Worm (Caenorhabditis elegans) whole organism, L3 larva: ENCODE results near the gene F08F1.3.

ENCODE experiments used
- R02D3.7 ChIP-seq: fragments of 150-350 bp; optimal IDR thresholded peaks from 2 replicates; lab custom pipeline; 2014; ENCODE audit warnings: missing biosample characterization, missing genetic modification characterization
- ceh-16 ChIP-seq: sonication (generic microtip); optimal IDR thresholded peaks from 2 replicates; lab custom pipeline; 2017; ENCODE audit warnings: missing biosample characterization, missing genetic modification characterization
- ceh-28 ChIP-seq: fragments of 150-350 bp; optimal IDR thresholded peaks from 2 replicates; lab custom pipeline; 2014; ENCODE audit warnings: missing biosample characterization, missing genetic modification reagents, missing genetic modification characterization
- ceh-82 ChIP-seq: fragments of 150-350 bp; optimal IDR thresholded peaks from 2 replicates; lab custom pipeline; 2014; ENCODE audit warnings: missing biosample characterization, missing genetic modification characterization
- ceh-9 ChIP-seq: sonication (generic microtip); optimal IDR thresholded peaks from 2 replicates; lab custom pipeline; 2018; ENCODE audit warnings: missing biosample characterization, missing genetic modification characterization
- egl-27 ChIP-seq: sonication (generic microtip); optimal IDR thresholded peaks from 4 replicates; lab custom pipeline; 2017; ENCODE audit warnings: missing biosample characterization, missing genetic modification reagents, missing genetic modification characterization
- egl-5 ChIP-seq: fragments of 150-350 bp; optimal IDR thresholded peaks from 2 replicates; lab custom pipeline; 2017; ENCODE audit warnings: missing biosample characterization, missing genetic modification reagents, missing genetic modification characterization, inconsistent platforms
- elt-1 ChIP-seq: fragments of 150-350 bp; optimal IDR thresholded peaks from 2 replicates; lab custom pipeline; 2014; ENCODE audit warnings: missing biosample characterization, missing genetic modification characterization
- elt-2 ChIP-seq: sonication (generic microtip); optimal IDR thresholded peaks from 2 replicates; lab custom pipeline; 2016; ENCODE audit warnings: missing genetic modification reagents, mild to moderate bottlenecking, missing genetic modification characterization, missing compliant biosample characterization
- fkh-2 ChIP-seq: fragments of 150-350 bp; optimal IDR thresholded peaks from 2 replicates; lab custom pipeline; 2014; ENCODE audit warnings: missing biosample characterization, missing genetic modification reagents, missing genetic modification characterization
- fos-1 ChIP-seq: fragments of 150-350 bp; optimal IDR thresholded peaks from 2 replicates; lab custom pipeline; 2014; ENCODE audit warnings: missing biosample characterization, missing genetic modification characterization
- hmg-11 ChIP-seq: sonication (generic microtip); optimal IDR thresholded peaks from 2 replicates; lab custom pipeline; 2016; ENCODE audit warnings: missing genetic modification characterization, missing compliant biosample characterization
- jun-1 ChIP-seq: fragments of 150-350 bp; optimal IDR thresholded peaks from 2 replicates; lab custom pipeline; 2014; ENCODE audit warnings: missing biosample characterization, missing genetic modification reagents, missing genetic modification characterization
- lin-15B ChIP-seq: fragments of 150-350 bp; optimal IDR thresholded peaks from 2 replicates; lab custom pipeline; 2014; ENCODE audit warnings: missing biosample characterization, missing genetic modification characterization
- lin-39 ChIP-seq: fragments of 150-350 bp; optimal IDR thresholded peaks from 2 replicates; lab custom pipeline; 2018; ENCODE audit warnings: missing biosample characterization, missing genetic modification reagents, missing genetic modification characterization
- lsy-12 ChIP-seq: sonication (generic microtip); optimal IDR thresholded peaks from 2 replicates; lab custom pipeline; 2016; ENCODE audit warnings: mild to moderate bottlenecking, missing genetic modification characterization, missing compliant biosample characterization
- mdl-1 ChIP-seq: fragments of 150-350 bp; optimal IDR thresholded peaks from 2 replicates; lab custom pipeline; 2014; ENCODE audit warnings: missing biosample characterization, missing genetic modification characterization
- mml-1 ChIP-seq: fragments of 150-350 bp; sonication (generic microtip); optimal IDR thresholded peaks from 3 replicates; lab custom pipeline; 2014; ENCODE audit warnings: missing biosample characterization, missing genetic modification characterization
- nfya-1 ChIP-seq: sonication (generic microtip); optimal IDR thresholded peaks from 2 replicates; lab custom pipeline; 2017; ENCODE audit warnings: missing genetic modification characterization, mild to moderate bottlenecking, missing compliant biosample characterization, antibody characterized with exemption, moderate library complexity; ENCODE audit not compliant: insufficient read depth
- nhr-12 ChIP-seq: fragments of 150-350 bp; optimal IDR thresholded peaks from 2 replicates; lab custom pipeline; 2014; ENCODE audit warnings: missing biosample characterization, missing genetic modification characterization
- nhr-23 ChIP-seq: fragments of 150-350 bp; optimal IDR thresholded peaks from 2 replicates; lab custom pipeline; 2014; ENCODE audit warnings: missing biosample characterization, missing genetic modification reagents, missing genetic modification characterization
- nhr-237 ChIP-seq: fragments of 150-350 bp; optimal IDR thresholded peaks from 2 replicates; lab custom pipeline; 2014; ENCODE audit warnings: missing biosample characterization, missing genetic modification characterization
- nhr-25 ChIP-seq: sonication (generic microtip); optimal IDR thresholded peaks from 2 replicates; lab custom pipeline; 2017; ENCODE audit warnings: missing biosample characterization, missing genetic modification characterization
- nhr-28 ChIP-seq: fragments of 150-350 bp; optimal IDR thresholded peaks from 2 replicates; lab custom pipeline; 2014; ENCODE audit warnings: missing biosample characterization, missing genetic modification characterization
- nhr-43 ChIP-seq: sonication (generic microtip); optimal IDR thresholded peaks from 2 replicates; lab custom pipeline; 2016; ENCODE audit warnings: mild to moderate bottlenecking, missing genetic modification characterization, missing compliant biosample characterization; ENCODE audit not compliant: poor library complexity, severe bottlenecking
- nhr-67 ChIP-seq: fragments of 150-350 bp; optimal IDR thresholded peaks from 2 replicates; lab custom pipeline; 2014; ENCODE audit warnings: missing biosample characterization, missing genetic modification characterization
- nhr-76 ChIP-seq: fragments of 150-350 bp; sonication (generic microtip); optimal IDR thresholded peaks from 5 replicates; lab custom pipeline; 2014; ENCODE audit warnings: missing biosample characterization, missing genetic modification characterization
- pha-4 ChIP-seq: fragments of 150-350 bp; optimal IDR thresholded peaks from 2 replicates; lab custom pipeline; 2014; ENCODE audit warnings: missing biosample characterization, missing genetic modification reagents, missing genetic modification characterization
- pqm-1 ChIP-seq: fragments of 150-350 bp; optimal IDR thresholded peaks from 2 replicates; lab custom pipeline; 2017; ENCODE audit warnings: missing biosample characterization, missing genetic modification characterization, inconsistent platforms
- sea-2 ChIP-seq: fragments of 150-350 bp; sonication (generic microtip); optimal IDR thresholded peaks from 4 replicates; lab custom pipeline; 2014; ENCODE audit warnings: missing biosample characterization, missing genetic modification reagents, missing genetic modification characterization
- snpc-4 ChIP-seq: fragments of 150-350 bp; optimal IDR thresholded peaks from 2 replicates; lab custom pipeline; 2014; ENCODE audit warnings: missing biosample characterization, missing genetic modification characterization
- tbx-2 ChIP-seq: sonication (generic microtip); optimal IDR thresholded peaks from 2 replicates; lab custom pipeline; 2016; ENCODE audit warnings: mild to moderate bottlenecking, missing genetic modification characterization, missing compliant biosample characterization
- unc-39 ChIP-seq: sonication (generic microtip); optimal IDR thresholded peaks from 4 replicates; lab custom pipeline; 2017; ENCODE audit warnings: missing biosample characterization, missing genetic modification characterization
- unc-62 ChIP-seq: fragments of 150-350 bp; sonication (generic microtip); optimal IDR thresholded peaks from 4 replicates; lab custom pipeline; 2014; ENCODE audit warnings: missing biosample characterization, missing genetic modification reagents, missing genetic modification characterization
- zag-1 ChIP-seq: fragments of 150-350 bp; optimal IDR thresholded peaks from 2 replicates; lab custom pipeline; 2014; ENCODE audit warnings: missing biosample characterization, missing genetic modification characterization
- ztf-11 ChIP-seq: fragments of 150-350 bp; optimal IDR thresholded peaks from 2 replicates; lab custom pipeline; 2014; ENCODE audit warnings: missing biosample characterization, missing genetic modification characterization
- ztf-4 ChIP-seq: fragments of 150-350 bp; optimal IDR thresholded peaks from 2 replicates; lab custom pipeline; 2014; ENCODE audit warnings: missing biosample characterization, missing genetic modification characterization

The F08F1.3 gene

ce11 chrX:8419252-8419651, 9.4 kb upstream of the F08F1.3 start:
- TF ChIP-seq ztf-11 (tag; lab: Kevin White, UChicago), result no peak
- peak; percentile 52 for TF ChIP-seq elt-1 (tag; lab: Kevin White, UChicago)
- no peak for TF ChIP-seq nhr-28 (tag; lab: Kevin White, UChicago)
- no peak for TF ChIP-seq zag-1 (tag; lab: Kevin White, UChicago)
- TF ChIP-seq pha-4, result peak; percentile 6
- no peak for TF ChIP-seq nhr-12 (tag; lab: Kevin White, UChicago)
- no peak for TF ChIP-seq ceh-16
- TF ChIP-seq elt-2, result peak; percentile 28
- TF ChIP-seq ztf-4 (tag; lab: Kevin White, UChicago), result no peak
- peak; percentile 1 for TF ChIP-seq nhr-23 (tag; lab: Kevin White, UChicago)
- TF ChIP-seq nhr-76 (tag; lab: Kevin White, UChicago), result no peak
- no peak for TF ChIP-seq lin-15B (tag; lab: Kevin White, UChicago)
- TF ChIP-seq mml-1 (tag; lab: Kevin White, UChicago), result no peak
- TF ChIP-seq pqm-1 (tag; lab: Kevin White, UChicago), result no peak

DNA sequence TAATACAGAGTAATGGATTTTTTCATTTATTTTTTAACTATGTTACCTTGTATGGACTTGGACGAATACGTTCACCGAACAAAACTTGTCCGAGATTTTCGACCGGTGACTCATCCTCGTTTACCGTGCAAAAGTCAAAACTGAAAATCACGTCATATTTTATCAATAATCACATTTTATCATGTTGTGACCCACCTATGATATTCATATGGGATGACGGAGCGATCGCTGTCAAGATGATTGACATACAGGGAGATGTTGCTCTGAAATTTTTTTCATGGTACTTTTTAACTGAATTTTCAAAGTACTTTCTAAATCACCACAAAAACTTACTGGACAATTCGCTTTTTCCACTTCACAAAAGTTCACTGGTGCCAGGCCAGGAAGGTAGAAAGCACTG, 7.0 kb upstream of the F08F1.3 start:
- TF ChIP-seq nhr-28 (tag; lab: Kevin White, UChicago) (no peak), nfya-1 (no peak), egl-27 (tag; lab: Kevin White, UChicago) (no peak), unc-39 (tag; lab: Kevin White, UChicago) (no peak), tbx-2 (tag; lab: Kevin White, UChicago) (no peak), ceh-28 (tag; lab: Kevin White, UChicago) (no peak), nhr-25 (tag; lab: Kevin White, UChicago) (no peak), hmg-11 (no peak), unc-62 (GFP tag; lab: Kevin White, UChicago) (no peak), nhr-67 (tag; lab: Kevin White, UChicago) (no peak), elt-1 (tag; lab: Kevin White, UChicago) (no peak), pqm-1 (tag; lab: Kevin White, UChicago) (no peak)

DNA sequence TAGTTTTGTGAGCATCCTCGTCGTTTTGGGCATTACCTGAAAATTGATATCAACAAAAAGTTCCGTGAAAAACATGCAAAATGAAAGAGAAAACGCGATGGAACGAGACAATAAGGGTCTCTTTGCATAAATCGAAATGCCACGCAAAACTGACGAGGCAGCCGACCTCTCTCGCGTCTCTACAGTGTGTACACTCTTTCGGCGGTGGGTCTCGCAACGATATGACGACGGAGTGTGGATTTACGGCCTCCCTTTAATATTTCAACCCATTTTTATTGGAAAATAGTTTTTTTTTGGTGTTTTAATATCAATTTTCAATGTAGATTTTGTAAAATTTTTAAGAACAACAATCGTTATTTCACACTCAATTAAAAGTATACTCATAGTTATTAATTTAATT, 6.6 kb upstream of the F08F1.3 start, which contains the start of gene tag-123:
Gene tag-123 (minus strand): TSS at position 36 of the 400 bp plus-strand sequence.
- no peak for TF ChIP-seq nhr-67 (tag; lab: Kevin White, UChicago)
- no peak for TF ChIP-seq ztf-11 (tag; lab: Kevin White, UChicago)
- TF ChIP-seq ceh-16, result no peak
- TF ChIP-seq nhr-25 (tag; lab: Kevin White, UChicago), result peak; percentile 28
- TF ChIP-seq egl-5 (tag; lab: Kevin White, UChicago), result no peak
- TF ChIP-seq elt-2, result peak; percentile 45
- TF ChIP-seq lsy-12, result no peak
- TF ChIP-seq lin-39, result peak; percentile 69
- TF ChIP-seq elt-1 (tag; lab: Kevin White, UChicago), result no peak
- no peak for TF ChIP-seq ceh-9 (tag; lab: Kevin White, UChicago)
- TF ChIP-seq snpc-4 (tag; lab: Kevin White, UChicago), result peak; percentile 62
- no peak for TF ChIP-seq sea-2 (GFP tag; lab: Kevin White, UChicago)
- TF ChIP-seq ceh-82, result no peak
- TF ChIP-seq ztf-4 (tag; lab: Kevin White, UChicago), result no peak
- no peak for TF ChIP-seq fos-1 (tag; lab: Kevin White, UChicago)
- TF ChIP-seq unc-39 (tag; lab: Kevin White, UChicago), result no peak
- TF ChIP-seq nhr-237 (tag; lab: Kevin White, UChicago), result no peak
- TF ChIP-seq nfya-1, result peak; percentile 70
- TF ChIP-seq pha-4, result peak; percentile 77
- no peak for TF ChIP-seq tbx-2 (tag; lab: Kevin White, UChicago)
- no peak for TF ChIP-seq mdl-1
- no peak for TF ChIP-seq fkh-2 (tag; lab: Kevin White, UChicago)
- peak; percentile 41 for TF ChIP-seq hmg-11
- TF ChIP-seq ceh-28 (tag; lab: Kevin White, UChicago), result peak; percentile 9
- no peak for TF ChIP-seq jun-1 (tag; lab: Kevin White, UChicago)
- TF ChIP-seq R02D3.7 (tag; lab: Kevin White, UChicago), result peak; percentile 93
- no peak for TF ChIP-seq egl-27 (tag; lab: Kevin White, UChicago)
- peak; percentile 78 for TF ChIP-seq nhr-23 (tag; lab: Kevin White, UChicago)
- peak; percentile 53 for TF ChIP-seq lin-15B (tag; lab: Kevin White, UChicago)
- TF ChIP-seq nhr-43 (tag; lab: Kevin White, UChicago), result no peak
- TF ChIP-seq zag-1 (tag; lab: Kevin White, UChicago), result no peak
